Worm (Caenorhabditis elegans) whole organism, young adult: ENCODE data around the gene spc-2.

Source experiments
- F49E8.2 ChIP-seq: sonication (generic microtip); optimal IDR thresholded peaks from 3 replicates; lab custom pipeline; 2017; ENCODE audit warnings: missing genetic modification characterization, mild to moderate bottlenecking, missing compliant biosample characterization, antibody characterized with exemption, moderate library complexity; ENCODE audit not compliant: insufficient read depth
- F57C9.4 ChIP-seq: sonication (generic microtip); optimal IDR thresholded peaks from 2 replicates; lab custom pipeline; 2017; ENCODE audit warnings: mild to moderate bottlenecking, missing genetic modification characterization, missing compliant biosample characterization
- K11D2.4 ChIP-seq: fragments of 200-800 bp; sonication (Bioruptor generic); IDR thresholded peaks from 2 replicates; pipeline ENCODE4 v1.3.6; 2022; ENCODE audit warnings: missing genetic modification reagents, missing genetic modification characterization, missing compliant biosample characterization
- Y53F4B.3 ChIP-seq: fragments of 200-800 bp; sonication (Bioruptor generic); IDR thresholded peaks from 2 replicates; pipeline ENCODE4 v1.3.6; 2022; ENCODE audit warnings: missing genetic modification reagents, missing genetic modification characterization, missing compliant biosample characterization
- Y67H2A.10 ChIP-seq: fragments of 200-800 bp; sonication (Bioruptor generic); conservative IDR thresholded peaks from 2 replicates; pipeline ENCODE4 v1.3.6; 2022; ENCODE audit warnings: missing genetic modification reagents, missing genetic modification characterization, missing compliant biosample characterization
- akir-1 ChIP-seq: fragments of 200-800 bp; sonication (Bioruptor generic); optimal IDR thresholded peaks from 2 replicates; lab custom pipeline; 2018; ENCODE audit warnings: mild to moderate bottlenecking, missing genetic modification characterization, moderate library complexity, missing compliant biosample characterization
- ama-1 ChIP-seq, 3 experiments: fragments of 150-350 bp in 1 of 3; sonication (generic microtip) in 2 of 3; optimal IDR thresholded peaks; 2 replicates each; lab custom pipeline; 2014 to 2018; ENCODE audit warnings: missing biosample characterization in 2 of 3, missing genetic modification characterization in 2 of 3, missing genetic modification reagents in 2 of 3
- bed-2 ChIP-seq: fragments of 200-800 bp; sonication (Bioruptor generic); IDR thresholded peaks from 2 replicates; pipeline ENCODE4 v1.3.6; 2022; ENCODE audit warnings: missing genetic modification reagents, missing genetic modification characterization, missing compliant biosample characterization
- cebp-1 ChIP-seq, 2 experiments: fragments of 200-800 bp in 1 of 2; sonication (Bioruptor generic) in 1 of 2; sonication (generic microtip) in 1 of 2; IDR thresholded peaks in 1 of 2; optimal IDR thresholded peaks in 1 of 2; 2 replicates each; pipeline versions ENCODE4 v1.3.6 to Lab custom; 2017 to 2022; ENCODE audit warnings: missing compliant biosample characterization in 2 of 2, missing genetic modification characterization in 2 of 2, mild to moderate bottlenecking in 1 of 2, missing genetic modification reagents in 1 of 2, moderate library complexity in 1 of 2
- cebp-2 ChIP-seq: fragments of 200-800 bp; sonication (Bioruptor generic); IDR thresholded peaks from 2 replicates; pipeline ENCODE4 v1.3.6; 2022; ENCODE audit warnings: missing genetic modification characterization, missing compliant biosample characterization
- ceh-58 ChIP-seq: fragments of 200-800 bp; sonication (Bioruptor generic); IDR thresholded peaks from 2 replicates; pipeline ENCODE4 v1.3.6; 2022; ENCODE audit warnings: missing genetic modification characterization, missing compliant biosample characterization
- chd-7 ChIP-seq: sonication (generic microtip); optimal IDR thresholded peaks from 2 replicates; lab custom pipeline; 2016; ENCODE audit warnings: mild to moderate bottlenecking, missing genetic modification characterization, moderate library complexity, missing compliant biosample characterization
- efl-1 ChIP-seq: fragments of 150-350 bp; optimal IDR thresholded peaks from 2 replicates; lab custom pipeline; 2014; ENCODE audit warnings: missing biosample characterization, missing genetic modification reagents, missing genetic modification characterization
- egl-44 ChIP-seq: fragments of 200-800 bp; sonication (Bioruptor generic); IDR thresholded peaks from 2 replicates; pipeline ENCODE4 v1.3.6; 2022; ENCODE audit warnings: missing genetic modification reagents, missing genetic modification characterization, missing compliant biosample characterization
- hmg-20 ChIP-seq: fragments of 200-800 bp; sonication (Bioruptor generic); IDR thresholded peaks from 2 replicates; pipeline ENCODE4 v1.3.6; 2022; ENCODE audit warnings: missing genetic modification reagents, missing genetic modification characterization, missing compliant biosample characterization
- hrde-1 ChIP-seq: sonication (generic microtip); optimal IDR thresholded peaks from 2 replicates; lab custom pipeline; 2016; ENCODE audit warnings: missing genetic modification characterization, mild to moderate bottlenecking, missing compliant biosample characterization, moderate library complexity, missing genotype, missing genetic modification reagents, borderline replicate concordance
- let-526 ChIP-seq: fragments of 200-800 bp; sonication (Bioruptor generic); IDR thresholded peaks from 2 replicates; pipeline ENCODE4 v1.3.6; 2022; ENCODE audit warnings: missing genetic modification reagents, missing genetic modification characterization, missing compliant biosample characterization
- lin-26 ChIP-seq: fragments of 200-800 bp; sonication (Bioruptor generic); IDR thresholded peaks from 2 replicates; pipeline ENCODE4 v1.3.6; 2022; ENCODE audit warnings: missing genetic modification reagents, missing genetic modification characterization, missing compliant biosample characterization
- lin-40 ChIP-seq: sonication (generic microtip); optimal IDR thresholded peaks from 2 replicates; lab custom pipeline; 2016; ENCODE audit warnings: missing genetic modification characterization, mild to moderate bottlenecking, missing compliant biosample characterization, missing genotype, missing genetic modification reagents
- lin-54 ChIP-seq: fragments of 200-800 bp; sonication (Bioruptor generic); optimal IDR thresholded peaks from 2 replicates; lab custom pipeline; 2018; ENCODE audit warnings: mild to moderate bottlenecking, missing genetic modification characterization, missing compliant biosample characterization
- madf-10 ChIP-seq: sonication (generic microtip); optimal IDR thresholded peaks from 2 replicates; lab custom pipeline; 2016; ENCODE audit warnings: mild to moderate bottlenecking, missing genetic modification characterization, missing compliant biosample characterization
- madf-8 ChIP-seq: fragments of 200-800 bp; sonication (Bioruptor generic); conservative IDR thresholded peaks from 2 replicates; pipeline ENCODE4 v1.3.6; 2022; ENCODE audit warnings: missing genetic modification reagents, missing genetic modification characterization, missing compliant biosample characterization
- mcd-1 ChIP-seq: fragments of 200-800 bp; sonication (Bioruptor generic); IDR thresholded peaks from 2 replicates; pipeline ENCODE4 v1.3.6; 2022; ENCODE audit warnings: missing genetic modification reagents, missing genetic modification characterization, missing compliant biosample characterization
- nfya-2 ChIP-seq: fragments of 200-800 bp; sonication (Bioruptor generic); IDR thresholded peaks from 2 replicates; pipeline ENCODE4 v1.3.6; 2022; ENCODE audit warnings: missing genetic modification reagents, missing genetic modification characterization, missing compliant biosample characterization
- nfyb-1 ChIP-seq: fragments of 200-800 bp; sonication (Bioruptor generic); IDR thresholded peaks from 2 replicates; pipeline ENCODE4 v1.3.6; 2022; ENCODE audit warnings: missing genetic modification reagents, missing genetic modification characterization, missing compliant biosample characterization
- nhr-179 ChIP-seq: sonication (generic microtip); optimal IDR thresholded peaks from 2 replicates; lab custom pipeline; 2016; ENCODE audit warnings: mild to moderate bottlenecking, missing genetic modification characterization, missing compliant biosample characterization
- pbrm-1 ChIP-seq: fragments of 200-800 bp; sonication (Bioruptor generic); IDR thresholded peaks from 2 replicates; pipeline ENCODE4 v1.3.6; 2022; ENCODE audit warnings: missing genetic modification reagents, missing genetic modification characterization, missing compliant biosample characterization
- repo-1 ChIP-seq: sonication (generic microtip); optimal IDR thresholded peaks from 2 replicates; lab custom pipeline; 2017; ENCODE audit warnings: mild to moderate bottlenecking, missing genetic modification characterization, missing compliant biosample characterization
- sea-2 ChIP-seq: fragments of 200-800 bp; sonication (Bioruptor generic); IDR thresholded peaks from 2 replicates; pipeline ENCODE4 v1.3.6; 2022; ENCODE audit warnings: missing genetic modification characterization, missing compliant biosample characterization
- snpc-1.3 ChIP-seq: sonication (generic microtip); optimal IDR thresholded peaks from 2 replicates; lab custom pipeline; 2017; ENCODE audit warnings: missing genetic modification characterization, mild to moderate bottlenecking, missing compliant biosample characterization, antibody characterized with exemption, moderate library complexity, missing genotype, missing genetic modification reagents; ENCODE audit not compliant: insufficient read depth
- snpc-3.4 ChIP-seq: sonication (generic microtip); optimal IDR thresholded peaks from 2 replicates; lab custom pipeline; 2017; ENCODE audit warnings: missing genetic modification characterization, mild to moderate bottlenecking, missing compliant biosample characterization, antibody characterized with exemption, moderate library complexity, missing genotype, missing genetic modification reagents
- sptf-2 ChIP-seq: fragments of 200-800 bp; sonication (Bioruptor generic); optimal IDR thresholded peaks from 2 replicates; lab custom pipeline; 2018; ENCODE audit warnings: mild to moderate bottlenecking, missing genetic modification characterization, missing compliant biosample characterization
- zim-3 ChIP-seq: sonication (generic microtip); optimal IDR thresholded peaks from 2 replicates; lab custom pipeline; 2017; ENCODE audit warnings: mild to moderate bottlenecking, missing genetic modification characterization, moderate library complexity, missing compliant biosample characterization
- ztf-18 ChIP-seq: sonication (generic microtip); optimal IDR thresholded peaks from 2 replicates; lab custom pipeline; 2016; ENCODE audit warnings: missing genotype, mild to moderate bottlenecking, missing genetic modification characterization, missing compliant biosample characterization
- ztf-22 ChIP-seq: fragments of 200-800 bp; sonication (Bioruptor generic); optimal IDR thresholded peaks from 2 replicates; lab custom pipeline; 2018; ENCODE audit warnings: mild to moderate bottlenecking, missing genetic modification characterization, moderate library complexity, missing compliant biosample characterization
- ztf-25 ChIP-seq: fragments of 200-800 bp; sonication (Bioruptor generic); IDR thresholded peaks from 2 replicates; pipeline ENCODE4 v1.3.6; 2022; ENCODE audit warnings: missing genetic modification reagents, missing genetic modification characterization, missing compliant biosample characterization
- ztf-26 ChIP-seq: sonication (generic microtip); optimal IDR thresholded peaks from 2 replicates; lab custom pipeline; 2017; ENCODE audit warnings: missing genetic modification characterization, missing compliant biosample characterization
- ztf-3 ChIP-seq: fragments of 200-800 bp; sonication (Bioruptor generic); optimal IDR thresholded peaks from 2 replicates; lab custom pipeline; 2018; ENCODE audit warnings: mild to moderate bottlenecking, missing genetic modification characterization, missing compliant biosample characterization

spc-2 gene

ce11 chrIII:8227511-8227910 lies 45.8 kb downstream of the spc-2 start, which contains the start of gene fbxl-1 (continued):
- TF ChIP-seq F49E8.2 (tag; lab: Kevin White, UChicago) (no peak), F57C9.4 (tag; lab: Kevin White, UChicago) (no peak), lin-26 (peak; percentile 68; the same call in 1 of the 2 replicates), ztf-22 (peak; percentile 35), efl-1 (GFP tag; lab: Kevin White, UChicago) (no peak), lin-40 (tag; lab: Kevin White, UChicago) (peak; percentile 63), bed-2 (GFP tag; lab: Robert Waterston, UW) (no peak), egl-44 (GFP tag; lab: Robert Waterston, UW) (peak; percentile 58; the same call in 1 of the 2 replicates), hmg-20 (GFP tag; lab: Robert Waterston, UW) (0 out of 2 replicates have a peak, but pooled peaks have one; percentile 32), K11D2.4 (GFP tag; lab: Robert Waterston, UW) (peak; percentile 77; the same call in 1 of the 2 replicates), mcd-1 (GFP tag; lab: Robert Waterston, UW) (peak; percentile 72), snpc-3.4 (tag; lab: Kevin White, UChicago) (no peak), ztf-26 (tag; lab: Kevin White, UChicago) (peak; percentile 34), madf-8 (GFP tag; lab: Robert Waterston, UW) (no peak)

ce11 chrIII:8228916-8229315 lies 47.2 kb downstream of the spc-2 start:
- TF ChIP-seq pbrm-1 (0 out of 2 replicates have a peak, but pooled peaks have one; percentile 8), lin-54 (no peak), cebp-2 (GFP tag; lab: Robert Waterston, UW) (no peak), ztf-3 (GFP tag; lab: Kevin White, UChicago) (no peak), madf-10 (tag; lab: Kevin White, UChicago) (no peak), Y53F4B.3 (no peak), nhr-179 (no peak)
- TF ChIP-seq, all 124 proteins: peak for 1

- TF ChIP-seq lin-40 (tag; lab: Kevin White, UChicago) (no peak), ceh-58 (GFP tag; lab: Robert Waterston, UW) (0 out of 2 replicates have a peak, but pooled peaks have one; percentile 65)
Measured at ce11 chrIII:8229480-8229879, 47.8 kb downstream of the spc-2 start.

- TF ChIP-seq Y67H2A.10: no peak
- TF ChIP-seq hrde-1 (tag; lab: Kevin White, UChicago): no peak
- TF ChIP-seq ama-1 (optimal IDR thresholded peaks at IDR 0.05; lab: Kevin White, UChicago): peak; percentile 56
- no peak for TF ChIP-seq ama-1 (GFP tag; optimal IDR thresholded peaks at IDR 0.05; lab: Kevin White, UChicago)
- 0 out of 2 replicates have a peak, but pooled peaks have one; percentile 47 for TF ChIP-seq nfyb-1 (GFP tag; lab: Robert Waterston, UW)
- peak; percentile 48; the same call in 1 of the 2 replicates for TF ChIP-seq cebp-1 (GFP tag; IDR thresholded peaks at IDR 0.05; lab: Robert Waterston, UW)
- TF ChIP-seq cebp-1 (tag; optimal IDR thresholded peaks at IDR 0.05; lab: Kevin White, UChicago): peak; percentile 50
Measured at ce11 chrIII:8232634-8233033, 51.0 kb downstream of the spc-2 start, which contains the start of gene henn-1. Gene henn-1 (plus strand): TSS chrIII:8232651.

- TF ChIP-seq zim-3 (tag; lab: Kevin White, UChicago): no peak
Measured at ce11 chrIII:8235358-8235757, 53.7 kb downstream of the spc-2 start, which contains the start of gene C02F5.14. Gene C02F5.14 (minus strand): TSS chrIII:8235514.

ce11 chrIII:8235880-8236279 lies 54.2 kb downstream of the spc-2 start, which contains the start of gene C02F5.5:
Gene C02F5.5 (plus strand): TSS chrIII:8236180.
- TF ChIP-seq sptf-2 (GFP tag; lab: Kevin White, UChicago) (no peak), nfya-2 (GFP tag; lab: Robert Waterston, UW) (no peak), sea-2 (GFP tag; lab: Robert Waterston, UW) (no peak), let-526 (no peak), K11D2.4 (GFP tag; lab: Robert Waterston, UW) (no peak), snpc-3.4 (tag; lab: Kevin White, UChicago) (no peak), ztf-25 (GFP tag; lab: Robert Waterston, UW) (no peak), akir-1 (no peak), ztf-18 (no peak), repo-1 (tag; lab: Kevin White, UChicago) (no peak), snpc-1.3 (tag; lab: Kevin White, UChicago) (no peak), chd-7 (tag; lab: Kevin White, UChicago) (no peak)
